Fruit fly (Drosophila melanogaster): Measurements from ENCODE around the gene ssx.

Gene ssx

DNA sequence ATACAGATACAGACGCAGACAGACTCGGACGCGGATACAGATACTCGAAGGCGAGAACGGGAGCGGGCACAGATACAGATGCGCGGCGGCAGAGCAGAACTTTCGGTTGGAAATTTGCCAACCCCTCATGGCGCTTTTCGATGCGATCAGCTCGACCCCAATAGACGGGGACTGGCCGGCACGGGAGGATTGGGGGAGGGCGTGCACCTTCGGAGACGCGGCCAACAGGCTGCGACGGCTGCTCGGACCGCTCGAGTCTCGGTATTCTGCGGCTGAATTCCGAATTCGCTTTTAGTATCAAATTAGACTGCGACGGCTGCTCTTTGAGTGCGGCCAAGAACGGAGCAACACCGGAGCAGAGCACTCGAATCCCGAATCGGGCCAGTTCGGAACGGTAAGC, 13.9 kb downstream of the ssx start:
- no peak for TF ChIP-seq CG1620 (GFP tag; optimal IDR thresholded peaks at IDR 0.05)
- TF ChIP-seq cnc (optimal IDR thresholded peaks at IDR 0.05), result no peak
- TF ChIP-seq CG5204 (GFP tag; optimal IDR thresholded peaks at IDR 0.05), result no peak
- TF ChIP-seq cic (GFP tag; optimal IDR thresholded peaks at IDR 0.05), result no peak
- TF ChIP-seq Mnt (GFP tag; optimal IDR thresholded peaks at IDR 0.05), result peak; percentile 2
- TF ChIP-seq CG12768 (GFP tag; optimal IDR thresholded peaks at IDR 0.05), result no peak
- no peak for TF ChIP-seq tj (GFP tag; optimal IDR thresholded peaks at IDR 0.05)
- no peak for TF ChIP-seq ovo (GFP tag; optimal IDR thresholded peaks at IDR 0.05)
- TF ChIP-seq pad (GFP tag; optimal IDR thresholded peaks at IDR 0.05), result peak; percentile 33
- TF ChIP-seq Hr96 (GFP tag; optimal IDR thresholded peaks at IDR 0.05), result no peak
- no peak for TF ChIP-seq CG7045 (GFP tag; optimal IDR thresholded peaks at IDR 0.05)

dm6 chrX:1387149-1387752, 16.9 kb downstream of the ssx start:
- TF ChIP-seq kay (GFP tag; ENCODE audit: borderline replicate concordance) (no peak), bab1 (GFP tag; optimal IDR thresholded peaks at IDR 0.05) (no peak), tj (GFP tag; optimal IDR thresholded peaks at IDR 0.05) (peak; percentile 64), Mnt (GFP tag; optimal IDR thresholded peaks at IDR 0.05) (peak; percentile 31), CG7045 (GFP tag; optimal IDR thresholded peaks at IDR 0.05) (no peak), CG12768 (GFP tag; optimal IDR thresholded peaks at IDR 0.05) (peak; percentile 16), pad (GFP tag; optimal IDR thresholded peaks at IDR 0.05) (peak; percentile 8)

- TF ChIP-seq CG14711 (tag; optimal IDR thresholded peaks at IDR 0.05) (no peak), bab1 (GFP tag; optimal IDR thresholded peaks at IDR 0.05) (peak; percentile 18), ovo (GFP tag; optimal IDR thresholded peaks at IDR 0.05) (peak; percentile 90), CG12768 (GFP tag; optimal IDR thresholded peaks at IDR 0.05) (peak; percentile 36), pad (GFP tag; optimal IDR thresholded peaks at IDR 0.05) (peak; percentile 40), CG33017 (tag; optimal IDR thresholded peaks at IDR 0.05) (no peak), tj (GFP tag; optimal IDR thresholded peaks at IDR 0.05) (peak; percentile 36)
Measured at dm6 chrX:1388148-1388703, 17.8 kb downstream of the ssx start.

dm6 chrX:1392875-1393274, 22.5 kb downstream of the ssx start, which contains the start of gene Rilpl:
TSS of gene Rilpl (plus strand) at chrX:1393054.
- TF ChIP-seq pad (GFP tag; optimal IDR thresholded peaks at IDR 0.05) (peak; percentile 57), CG7045 (GFP tag; optimal IDR thresholded peaks at IDR 0.05) (no peak), CG1620 (GFP tag; optimal IDR thresholded peaks at IDR 0.05) (peak; percentile 69), toe (GFP tag; optimal IDR thresholded peaks at IDR 0.05) (peak; percentile 29), tj (GFP tag; optimal IDR thresholded peaks at IDR 0.05) (peak; percentile 23), CG7101 (tag; optimal IDR thresholded peaks at IDR 0.05) (peak; percentile 62), ovo (GFP tag; optimal IDR thresholded peaks at IDR 0.05) (peak; percentile 6), CG33017 (tag; optimal IDR thresholded peaks at IDR 0.05) (no peak), Mnt (GFP tag; optimal IDR thresholded peaks at IDR 0.05) (peak; percentile 81), CG12768 (GFP tag; optimal IDR thresholded peaks at IDR 0.05) (peak; percentile 53), Hr96 (GFP tag; optimal IDR thresholded peaks at IDR 0.05) (no peak), kay (GFP tag; ENCODE audit: borderline replicate concordance) (peak; percentile 69), CG14711 (tag; optimal IDR thresholded peaks at IDR 0.05) (peak; percentile 4), bab1 (GFP tag; optimal IDR thresholded peaks at IDR 0.05) (peak; percentile 70), cic (GFP tag; optimal IDR thresholded peaks at IDR 0.05) (peak; percentile 49), CG5204 (GFP tag; optimal IDR thresholded peaks at IDR 0.05) (no peak), cnc (optimal IDR thresholded peaks at IDR 0.05) (no peak), Crg-1 (GFP tag; optimal IDR thresholded peaks at IDR 0.05) (peak; percentile 77)

DNA sequence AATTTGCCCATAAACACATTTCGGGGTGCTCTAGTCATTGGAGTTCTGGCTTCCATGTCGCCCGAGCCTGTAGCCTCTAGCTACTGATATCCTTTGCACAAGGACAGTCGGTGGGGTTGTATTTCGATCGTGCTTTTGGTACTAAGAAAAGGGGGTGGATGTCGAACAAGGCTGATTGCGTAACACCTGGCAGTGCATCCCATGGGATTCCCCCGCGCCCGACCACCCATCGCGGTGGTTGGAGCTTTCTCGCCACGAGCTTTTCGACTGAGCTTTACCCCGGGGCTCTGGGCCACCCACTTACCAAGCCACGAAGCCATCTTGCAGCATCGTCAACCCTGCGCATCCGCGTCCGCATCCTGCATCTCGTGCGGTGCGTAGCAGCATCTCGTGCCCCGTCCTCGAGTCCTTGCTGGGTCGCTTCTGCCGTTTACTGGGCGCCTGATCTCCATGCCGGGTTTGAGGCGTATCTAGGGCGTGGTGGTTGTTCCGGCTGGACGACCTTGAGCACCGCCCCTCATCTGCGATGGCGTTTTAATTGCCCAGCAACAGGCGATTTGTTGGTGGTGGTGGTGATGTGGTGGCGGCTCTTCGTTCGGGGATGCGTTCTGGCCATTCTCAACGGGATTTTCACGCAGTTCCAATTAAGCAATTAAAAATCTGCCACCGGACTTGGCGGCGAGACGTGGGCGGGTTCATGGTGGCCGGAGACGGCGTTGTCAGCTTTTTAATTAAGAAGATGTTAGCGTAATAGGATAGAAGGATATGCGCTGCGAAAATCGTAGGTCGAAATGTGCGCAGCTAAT, 27.5 kb downstream of the ssx start:
- TF ChIP-seq bab1 (GFP tag; optimal IDR thresholded peaks at IDR 0.05) (no peak), ovo (GFP tag; optimal IDR thresholded peaks at IDR 0.05) (no peak), Hr96 (GFP tag; optimal IDR thresholded peaks at IDR 0.05) (no peak), toe (GFP tag; optimal IDR thresholded peaks at IDR 0.05) (no peak), cic (GFP tag; optimal IDR thresholded peaks at IDR 0.05) (no peak)

DNA sequence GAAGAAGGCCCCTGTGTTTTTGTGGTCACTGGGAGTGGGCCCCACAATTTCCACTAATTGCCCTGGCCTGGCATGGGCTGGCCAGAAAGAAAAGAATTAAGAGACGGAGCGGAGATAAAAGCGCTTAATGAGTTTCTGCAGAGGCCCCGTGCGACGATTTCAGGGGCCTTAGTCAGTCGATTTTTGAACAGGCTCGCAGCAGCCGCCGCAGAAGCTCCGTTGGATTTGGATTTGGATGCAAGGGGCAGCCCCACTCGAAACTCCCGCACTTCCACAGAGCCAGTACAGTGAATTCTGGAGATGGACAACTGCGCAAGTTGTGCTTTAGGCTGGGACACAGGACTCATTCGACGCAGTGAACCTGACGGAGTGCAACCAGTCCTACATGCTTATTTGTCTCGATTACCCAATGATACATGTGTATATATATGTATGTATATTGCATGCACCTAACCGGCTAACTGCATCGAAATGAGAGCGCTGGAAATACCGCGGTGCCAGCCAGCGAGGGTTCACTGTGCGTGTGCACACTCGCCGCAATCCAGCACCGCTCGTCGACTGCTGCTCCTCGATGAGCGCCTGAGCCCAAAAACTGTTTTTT, 28.2 kb downstream of the ssx start:
- TF ChIP-seq CG33017 (tag; optimal IDR thresholded peaks at IDR 0.05), result no peak
- TF ChIP-seq toe (GFP tag; optimal IDR thresholded peaks at IDR 0.05), result peak; percentile 19
- TF ChIP-seq cnc (optimal IDR thresholded peaks at IDR 0.05), result no peak
- no peak for TF ChIP-seq kay (GFP tag; ENCODE audit: borderline replicate concordance)
- TF ChIP-seq pad (GFP tag; optimal IDR thresholded peaks at IDR 0.05), result peak; percentile 44
- peak; percentile 34 for TF ChIP-seq CG7101 (tag; optimal IDR thresholded peaks at IDR 0.05)
- peak; percentile 22 for TF ChIP-seq Hr96 (GFP tag; optimal IDR thresholded peaks at IDR 0.05)
- TF ChIP-seq Clk (GFP tag; optimal IDR thresholded peaks at IDR 0.05), result no peak
- no peak for TF ChIP-seq CG12768 (GFP tag; optimal IDR thresholded peaks at IDR 0.05)
- TF ChIP-seq cic (GFP tag; optimal IDR thresholded peaks at IDR 0.05), result no peak

Data from whole organism, adult.